Worm (Caenorhabditis elegans) whole organism, L2 larva: ENCODE measurements around the gene cubn-1.

Experiments used
- ama-1 ChIP-seq: fragments of 150-350 bp; optimal IDR thresholded peaks from 2 replicates; lab custom pipeline; 2018; ENCODE audit warnings: inconsistent platforms
- elt-3 ChIP-seq: sonication (generic microtip); optimal IDR thresholded peaks from 2 replicates; lab custom pipeline; 2017; ENCODE audit warnings: missing biosample characterization, missing genetic modification characterization
- nhr-25 ChIP-seq: fragments of 150-350 bp; sonication (generic microtip); optimal IDR thresholded peaks from 3 replicates; lab custom pipeline; 2014; ENCODE audit warnings: missing biosample characterization, missing genetic modification characterization

DNA sequence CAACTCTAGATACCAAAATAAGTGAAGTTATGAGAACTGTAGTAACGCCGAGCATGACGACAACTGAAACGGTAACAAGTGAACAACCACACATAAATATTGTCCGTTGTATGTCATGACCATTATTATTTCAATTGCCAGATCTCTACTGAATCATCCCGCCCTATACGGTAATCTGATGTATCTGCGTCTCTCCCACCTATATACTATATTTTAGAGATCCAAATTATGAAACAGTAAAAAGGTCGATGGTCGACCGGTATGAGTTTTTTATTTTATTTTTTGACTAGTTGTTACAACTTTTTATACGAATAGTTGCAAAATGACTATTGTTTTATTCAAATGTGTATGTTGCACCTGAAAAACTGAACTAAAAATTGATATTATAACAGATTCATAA, 20.5 kb upstream of the cubn-1 start, which contains the start of gene ttr-43:
- TF ChIP-seq elt-3 (no peak), ama-1 (lab: Kevin White, UChicago) (no peak), nhr-25 (tag; lab: Kevin White, UChicago) (no peak)
